Fruit fly (Drosophila melanogaster) whole organism, prepupa: ENCODE measurements around the gene CG42716.

Experiments used
- CG10631 ChIP-seq: fragments of 200-800 bp; sonication (Bioruptor generic); optimal IDR thresholded peaks from 2 replicates; lab custom pipeline; 2016; ENCODE audit warnings: missing biosample characterization, missing genetic modification characterization
- CG10669 ChIP-seq: fragments of 200-800 bp; sonication (Bioruptor generic); optimal IDR thresholded peaks from 3 replicates; lab custom pipeline; 2018; ENCODE audit warnings: missing biosample characterization, mild to moderate bottlenecking, missing genetic modification characterization, moderate library complexity
- CG11294 ChIP-seq: fragments of 200-800 bp; sonication (Bioruptor generic); IDR thresholded peaks from 2 replicates; pipeline ENCODE4 v1.3.6; 2022; ENCODE audit warnings: missing biosample characterization, missing genetic modification characterization
- CG11902 ChIP-seq: fragments of 200-800 bp; sonication (Bioruptor generic); optimal IDR thresholded peaks from 3 replicates; lab custom pipeline; 2016; ENCODE audit warnings: missing biosample characterization, missing genetic modification characterization
- CG15336 ChIP-seq: fragments of 200-800 bp; sonication (Bioruptor generic); IDR thresholded peaks from 2 replicates; pipeline ENCODE4 v1.3.6; 2022; ENCODE audit warnings: missing biosample characterization, missing genetic modification characterization
- CG16779 ChIP-seq: fragments of 200-800 bp; sonication (Bioruptor generic); optimal IDR thresholded peaks from 3 replicates; lab custom pipeline; 2017; ENCODE audit warnings: missing biosample characterization, mild to moderate bottlenecking, missing genetic modification characterization
- CG3032 ChIP-seq: fragments of 200-800 bp; optimal IDR thresholded peaks from 2 replicates; lab custom pipeline; 2019; ENCODE audit warnings: missing biosample characterization, mild to moderate bottlenecking, missing genetic modification characterization, moderate library complexity
- CG31627 ChIP-seq: fragments of 200-800 bp; sonication (Bioruptor generic); optimal IDR thresholded peaks from 3 replicates; lab custom pipeline; 2016; ENCODE audit warnings: missing biosample characterization, missing genetic modification characterization
- CG32006 ChIP-seq: fragments of 200-800 bp; sonication (Bioruptor generic); optimal IDR thresholded peaks from 3 replicates; lab custom pipeline; 2017; ENCODE audit warnings: missing biosample characterization, mild to moderate bottlenecking, missing genetic modification characterization
- CG4318 ChIP-seq: fragments of 200-800 bp; sonication (Bioruptor generic); optimal IDR thresholded peaks from 3 replicates; lab custom pipeline; 2017; ENCODE audit warnings: missing biosample characterization, mild to moderate bottlenecking, missing genetic modification characterization
- CG6163 ChIP-seq: fragments of 200-800 bp; sonication (Bioruptor generic); IDR thresholded peaks from 3 replicates; pipeline ENCODE4 v1.3.6; 2022; ENCODE audit warnings: missing biosample characterization, missing genetic modification characterization
- CG6808 ChIP-seq: fragments of 200-800 bp; sonication (Bioruptor generic); optimal IDR thresholded peaks from 3 replicates; lab custom pipeline; 2017; ENCODE audit warnings: missing biosample characterization, missing genetic modification characterization, mild to moderate bottlenecking, moderate library complexity, missing genetic modification reagents
- CG6854 ChIP-seq: fragments of 200-800 bp; sonication (Bioruptor generic); optimal IDR thresholded peaks from 2 replicates; lab custom pipeline; 2017; ENCODE audit warnings: missing biosample characterization, mild to moderate bottlenecking, missing genetic modification characterization
- CG7368 ChIP-seq: fragments of 200-800 bp; sonication (Bioruptor generic); optimal IDR thresholded peaks from 3 replicates; lab custom pipeline; 2016; ENCODE audit warnings: missing biosample characterization, missing genetic modification characterization
- CG9139 ChIP-seq: fragments of 200-800 bp; sonication (Bioruptor generic); optimal IDR thresholded peaks from 3 replicates; lab custom pipeline; 2017; ENCODE audit warnings: missing biosample characterization, mild to moderate bottlenecking, missing genetic modification characterization
- Eip78C ChIP-seq: fragments of 200-800 bp; sonication (Bioruptor generic); peaks from one replicate; lab custom pipeline; 2016; ENCODE audit warnings: missing biosample characterization, missing genetic modification characterization
- Ets21C ChIP-seq: fragments of 200-800 bp; sonication (Bioruptor generic); optimal IDR thresholded peaks from 3 replicates; lab custom pipeline; 2016; ENCODE audit warnings: missing biosample characterization, missing genetic modification characterization
- Ets96B ChIP-seq: fragments of 200-800 bp; optimal IDR thresholded peaks from 2 replicates; lab custom pipeline; 2019; ENCODE audit warnings: missing biosample characterization, mild to moderate bottlenecking, missing genetic modification characterization, moderate library complexity
- Gug ChIP-seq: fragments of 200-800 bp; sonication (Bioruptor generic); IDR thresholded peaks from 2 replicates; pipeline ENCODE4 v1.3.6; 2022; ENCODE audit warnings: missing biosample characterization, missing genetic modification characterization
- Hr4 ChIP-seq: fragments of 200-800 bp; sonication (Bioruptor generic); optimal IDR thresholded peaks from 3 replicates; lab custom pipeline; 2016; ENCODE audit warnings: missing biosample characterization, missing genetic modification characterization
- Lpt ChIP-seq: fragments of 200-800 bp; sonication (Bioruptor generic); optimal IDR thresholded peaks from 3 replicates; lab custom pipeline; 2016; ENCODE audit warnings: missing biosample characterization, missing genetic modification characterization
- OdsH ChIP-seq: fragments of 200-800 bp; sonication (Bioruptor generic); optimal IDR thresholded peaks from 3 replicates; lab custom pipeline; 2016; ENCODE audit warnings: missing biosample characterization, missing genetic modification characterization
- Sox102F ChIP-seq: fragments of 200-800 bp; sonication (Bioruptor generic); optimal IDR thresholded peaks from 2 replicates; lab custom pipeline; 2016; ENCODE audit warnings: missing biosample characterization, mild to moderate bottlenecking, missing genetic modification characterization
- Sox14 ChIP-seq: fragments of 200-800 bp; sonication (Bioruptor generic); optimal IDR thresholded peaks from 3 replicates; lab custom pipeline; 2016; ENCODE audit warnings: missing biosample characterization, missing genetic modification characterization
- acj6 ChIP-seq: fragments of 200-800 bp; sonication (Bioruptor generic); optimal IDR thresholded peaks from 3 replicates; lab custom pipeline; 2016; ENCODE audit warnings: missing biosample characterization, missing genetic modification characterization
- cyc ChIP-seq: fragments of 200-800 bp; sonication (Bioruptor generic); optimal IDR thresholded peaks from 3 replicates; lab custom pipeline; 2016; ENCODE audit warnings: missing biosample characterization, missing genetic modification characterization
- dac ChIP-seq: fragments of 200-800 bp; sonication (Bioruptor generic); optimal IDR thresholded peaks from 2 replicates; lab custom pipeline; 2017; ENCODE audit warnings: missing biosample characterization, mild to moderate bottlenecking, missing genetic modification characterization
- dsx ChIP-seq: fragments of 200-800 bp; optimal IDR thresholded peaks from 3 replicates; lab custom pipeline; 2019; ENCODE audit warnings: missing biosample characterization, mild to moderate bottlenecking, missing genetic modification characterization, moderate library complexity; ENCODE audit not compliant: poor library complexity, severe bottlenecking
- eg ChIP-seq: fragments of 200-800 bp; sonication (Bioruptor generic); IDR thresholded peaks from 3 replicates; pipeline ENCODE4 v1.3.6; 2022; ENCODE audit warnings: missing biosample characterization, missing genetic modification characterization
- esn ChIP-seq: fragments of 200-800 bp; sonication (Bioruptor generic); optimal IDR thresholded peaks from 2 replicates; lab custom pipeline; 2016; ENCODE audit warnings: missing biosample characterization, mild to moderate bottlenecking, missing genetic modification characterization, moderate library complexity
- lz ChIP-seq: fragments of 200-800 bp; sonication (Bioruptor generic); optimal IDR thresholded peaks from 3 replicates; lab custom pipeline; 2016; ENCODE audit warnings: missing biosample characterization, missing genetic modification characterization
- pdm3 ChIP-seq: fragments of 200-800 bp; sonication (Bioruptor generic); optimal IDR thresholded peaks from 3 replicates; lab custom pipeline; 2016; ENCODE audit warnings: missing biosample characterization, missing genetic modification characterization
- svp ChIP-seq: fragments of 200-800 bp; sonication (Bioruptor generic); peaks from one replicate; lab custom pipeline; 2016; ENCODE audit warnings: missing biosample characterization, missing genetic modification characterization
- topi ChIP-seq: fragments of 200-800 bp; sonication (Bioruptor generic); optimal IDR thresholded peaks from 3 replicates; lab custom pipeline; 2016; ENCODE audit warnings: missing biosample characterization, missing genetic modification characterization
- vri ChIP-seq: fragments of 200-800 bp; sonication (Bioruptor generic); optimal IDR thresholded peaks from 3 replicates; lab custom pipeline; 2016; ENCODE audit warnings: missing biosample characterization, mild to moderate bottlenecking, missing genetic modification characterization

Gene CG42716

DNA sequence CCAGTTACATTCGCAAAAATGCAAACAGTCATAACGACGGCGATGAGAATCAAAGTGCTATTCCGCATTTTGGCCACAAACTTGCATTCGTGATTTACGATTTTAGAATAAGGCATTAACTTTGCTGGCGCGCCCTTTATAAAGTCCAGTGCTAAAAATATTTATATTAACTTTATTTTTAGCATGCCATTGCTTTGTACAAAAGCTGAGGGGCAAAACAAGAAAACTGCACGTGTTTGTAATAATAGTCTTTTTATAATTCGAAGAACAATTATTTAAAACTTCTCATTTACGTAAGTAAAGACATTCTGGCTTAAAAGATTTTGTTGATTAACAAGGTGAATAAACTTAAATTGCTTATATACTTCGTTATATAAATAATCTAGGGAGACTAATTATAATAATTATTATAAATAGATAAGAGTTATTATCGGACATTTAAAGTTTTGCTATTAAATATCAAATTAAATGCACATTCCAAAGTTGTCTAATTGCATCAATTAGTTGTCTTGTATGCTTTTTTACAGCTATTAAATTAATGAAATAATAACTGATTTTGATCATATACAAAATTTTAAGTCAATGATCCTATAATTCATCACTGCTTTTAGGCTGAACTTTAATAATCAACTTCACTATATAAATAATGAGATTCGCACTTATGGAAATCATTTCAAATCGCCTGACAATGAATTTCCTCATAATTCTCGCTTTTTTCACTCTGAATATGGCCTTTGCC, at the start of gene CG42716, which contains the start of gene CG42717:
TSS of gene CG42716 (plus strand) at position 689 of the 739 bp plus-strand sequence.
TSS of gene CG42717 (minus strand) at position 101 of the 739 bp plus-strand sequence.
- TF ChIP-seq Sox102F (no peak), Ets96B (tag; lab: Kevin White, UChicago) (no peak), CG10631 (GFP tag; lab: Kevin White, UChicago) (no peak), CG6808 (GFP tag; lab: Kevin White, UChicago) (no peak), acj6 (GFP tag; lab: Kevin White, UChicago) (no peak), eg (GFP tag; lab: Robert Waterston, UW) (no peak), CG11294 (GFP tag; lab: Robert Waterston, UW) (no peak), CG9139 (GFP tag; lab: Kevin White, UChicago) (no peak), CG7368 (GFP tag; lab: Kevin White, UChicago) (no peak), CG6163 (GFP tag; lab: Robert Waterston, UW) (no peak), OdsH (GFP tag; lab: Kevin White, UChicago) (no peak), CG6854 (GFP tag; lab: Kevin White, UChicago) (no peak), CG3032 (tag; lab: Kevin White, UChicago) (no peak), svp (no peak), CG11902 (GFP tag; lab: Kevin White, UChicago) (no peak), Gug (GFP tag; lab: Robert Waterston, UW) (no peak)

DNA sequence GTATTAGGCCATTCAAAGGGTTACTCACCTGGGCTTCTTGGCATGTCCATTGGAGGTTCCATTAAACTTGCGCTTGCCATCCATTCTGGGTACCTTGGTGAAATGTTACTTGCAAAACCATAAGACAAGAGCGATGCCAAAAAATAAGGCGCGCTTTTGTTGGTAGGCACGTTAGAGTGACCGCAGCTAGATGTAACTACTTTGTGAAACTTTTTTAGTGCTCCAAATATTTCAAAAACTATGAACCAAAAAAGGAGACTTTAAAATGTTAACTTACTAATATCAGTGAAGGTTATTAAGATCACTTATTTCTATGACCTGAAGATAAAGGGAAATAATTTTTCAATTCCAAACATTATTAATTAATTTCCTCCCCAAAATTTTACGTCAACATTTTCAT, 45.9 kb upstream of the CG42716 start, which contains the start of gene PolD1:
TSS of gene PolD1 (minus strand) at position 181 of the 400 bp plus-strand sequence.
- TF ChIP-seq CG11294 (GFP tag; lab: Robert Waterston, UW) (no peak), Lpt (GFP tag; lab: Kevin White, UChicago) (no peak), CG16779 (tag; lab: Kevin White, UChicago) (no peak), CG6163 (GFP tag; lab: Robert Waterston, UW) (no peak), pdm3 (GFP tag; lab: Kevin White, UChicago) (no peak), Eip78C (GFP tag; lab: Kevin White, UChicago) (no peak), CG9139 (GFP tag; lab: Kevin White, UChicago) (no peak), esn (GFP tag; lab: Kevin White, UChicago) (no peak)
- TF ChIP-seq, all 60 proteins: peak for 0

DNA sequence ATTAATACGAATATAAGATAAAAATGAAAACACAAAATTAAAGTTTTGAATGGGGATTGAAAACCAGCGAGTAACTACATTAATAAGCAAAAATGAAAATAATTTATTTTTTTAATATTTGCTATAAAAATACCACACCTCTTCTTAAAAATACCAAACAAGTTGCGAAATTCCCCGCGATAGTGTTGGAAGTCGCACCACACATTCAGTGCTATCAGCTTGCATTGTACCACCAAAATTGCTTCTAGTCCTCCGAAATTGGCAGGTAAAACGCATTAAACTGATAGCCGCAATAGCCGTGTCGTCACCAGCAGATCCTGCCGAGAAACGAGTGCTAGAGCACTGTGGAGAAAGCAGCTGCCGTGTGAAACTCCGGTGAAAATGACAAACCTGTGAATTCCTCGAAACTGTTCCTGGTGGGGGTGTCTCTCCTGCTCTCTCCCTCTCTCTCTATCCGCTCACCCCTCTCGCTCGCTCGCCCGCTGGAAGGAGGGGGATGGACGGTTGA, 45.5 kb upstream of the CG42716 start, which contains the start of gene Hip14:
TSS of gene Hip14 (plus strand) at position 198 of the 508 bp plus-strand sequence.
- peak; percentile 12 for TF ChIP-seq cyc (GFP tag; lab: Kevin White, UChicago)
- peak; percentile 59 for TF ChIP-seq CG6854 (GFP tag; lab: Kevin White, UChicago)
- TF ChIP-seq lz (GFP tag; lab: Kevin White, UChicago): peak; percentile 33
- no peak for TF ChIP-seq svp
- no peak for TF ChIP-seq dac (GFP tag; lab: Kevin White, UChicago)
- no peak for TF ChIP-seq Hr4
- TF ChIP-seq CG7368 (GFP tag; lab: Kevin White, UChicago): no peak
- TF ChIP-seq esn (GFP tag; lab: Kevin White, UChicago): peak; percentile 36
- TF ChIP-seq acj6 (GFP tag; lab: Kevin White, UChicago): no peak
- peak; percentile 19 for TF ChIP-seq CG31627 (GFP tag; lab: Kevin White, UChicago)
- peak; percentile 66 for TF ChIP-seq vri (GFP tag; lab: Kevin White, UChicago)
- TF ChIP-seq CG4318 (GFP tag; lab: Kevin White, UChicago): no peak
- no peak for TF ChIP-seq CG10669 (GFP tag; lab: Kevin White, UChicago)
- peak; percentile 0 for TF ChIP-seq dsx
- TF ChIP-seq CG32006 (GFP tag; lab: Kevin White, UChicago): no peak
- peak; percentile 15 for TF ChIP-seq Sox14 (GFP tag; lab: Kevin White, UChicago)
- peak; percentile 35; the same call in 1 of the 2 replicates for TF ChIP-seq CG15336 (GFP tag; lab: Robert Waterston, UW)
- no peak for TF ChIP-seq pdm3 (GFP tag; lab: Kevin White, UChicago)
- TF ChIP-seq CG3032 (tag; lab: Kevin White, UChicago): peak; percentile 11
- no peak for TF ChIP-seq Ets21C
- peak; percentile 43 for TF ChIP-seq Eip78C (GFP tag; lab: Kevin White, UChicago)
- peak; percentile 32 for TF ChIP-seq topi
- TF ChIP-seq, all 60 proteins: peak for 12
